Worm (Caenorhabditis elegans): Measurements from ENCODE around the gene fat-4.
A peak's percentile ranks its signal among the peaks of the same experiment; 100 is the strongest.

The fat-4 gene

DNA sequence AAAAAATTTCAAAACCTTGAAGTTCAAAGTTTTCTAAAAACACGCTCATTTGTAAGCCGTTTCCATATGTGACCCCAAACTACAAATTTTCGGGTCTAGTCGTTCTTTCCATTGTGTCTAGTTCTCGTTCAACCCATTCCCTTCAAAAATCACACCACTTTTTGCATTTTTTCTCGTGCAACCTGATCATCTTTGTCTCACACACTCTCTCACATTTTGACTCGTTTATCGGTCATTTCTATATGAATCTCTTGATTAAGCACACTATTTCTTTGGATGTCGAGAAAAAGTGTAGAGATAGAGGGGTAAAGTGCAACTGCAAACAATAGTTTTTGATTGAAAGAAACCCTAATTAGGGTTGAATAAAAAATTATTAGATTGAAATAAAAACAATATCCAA is 4.3 kb downstream of the fat-4 start (continued):
- peak; percentile 40 for TF ChIP-seq pqm-1 (tag; optimal IDR thresholded peaks at IDR 0.05)
- TF ChIP-seq dve-1 (tag; optimal IDR thresholded peaks at IDR 0.05; ENCODE audit: insufficient read depth) = peak; percentile 85
- no peak for TF ChIP-seq nhr-76 (tag; optimal IDR thresholded peaks at IDR 0.05)
- no peak for TF ChIP-seq Y5F2A.4 (GFP tag; optimal IDR thresholded peaks at IDR 0.05)
- no peak for TF ChIP-seq lim-7 (GFP tag; IDR thresholded peaks at IDR 0.05)
- no peak for TF ChIP-seq ZK337.2 (GFP tag; IDR thresholded peaks at IDR 0.05)
- no peak for TF ChIP-seq unc-130 (GFP tag; optimal IDR thresholded peaks at IDR 0.05)
- TF ChIP-seq tra-1 (GFP tag; IDR thresholded peaks at IDR 0.05) = no peak
- no peak for TF ChIP-seq F26F4.8 (GFP tag; conservative IDR thresholded peaks at IDR 0.05)
- no peak for TF ChIP-seq zag-1 (tag; optimal IDR thresholded peaks at IDR 0.05)
- TF ChIP-seq daf-16 (GFP tag; optimal IDR thresholded peaks at IDR 0.05) = no peak
- TF ChIP-seq daf-16 (tag; optimal IDR thresholded peaks at IDR 0.05) = peak; percentile 70

DNA sequence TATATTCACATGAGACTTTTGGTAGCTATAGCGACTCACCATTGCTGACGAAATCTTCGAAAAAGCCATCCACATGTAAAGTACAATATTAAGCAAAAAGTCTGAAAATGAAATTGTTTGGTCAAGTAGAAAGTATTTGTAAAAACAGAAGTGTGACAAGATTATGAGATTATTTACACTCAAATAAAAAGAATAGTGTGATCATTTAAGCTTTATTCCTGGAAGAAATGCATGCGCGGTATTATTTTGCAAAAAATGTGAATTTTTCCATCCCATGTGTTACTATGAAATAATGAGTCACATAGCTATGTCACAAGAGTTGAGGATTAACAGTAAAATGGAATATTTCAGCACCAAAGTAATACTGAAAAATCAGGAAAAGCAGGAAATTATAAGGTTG is 11.4 kb downstream of the fat-4 start, which contains the start of gene dct-15:
Gene dct-15 (minus strand): TSS at position 101 of the 400 bp plus-strand sequence.
- TF ChIP-seq lir-3 (tag; optimal IDR thresholded peaks at IDR 0.05) (no peak), skn-1 (tag; optimal IDR thresholded peaks at IDR 0.05) (no peak), vab-7 (GFP tag; IDR thresholded peaks at IDR 0.05) (no peak), nhr-28 (tag; optimal IDR thresholded peaks at IDR 0.05) (no peak), mxl-3 (GFP tag; optimal IDR thresholded peaks at IDR 0.05) (no peak), daf-12 (tag; optimal IDR thresholded peaks at IDR 0.05) (no peak), saeg-2 (GFP tag; IDR thresholded peaks at IDR 0.05) (no peak), dmd-9 (GFP tag; IDR thresholded peaks at IDR 0.05) (no peak)

DNA sequence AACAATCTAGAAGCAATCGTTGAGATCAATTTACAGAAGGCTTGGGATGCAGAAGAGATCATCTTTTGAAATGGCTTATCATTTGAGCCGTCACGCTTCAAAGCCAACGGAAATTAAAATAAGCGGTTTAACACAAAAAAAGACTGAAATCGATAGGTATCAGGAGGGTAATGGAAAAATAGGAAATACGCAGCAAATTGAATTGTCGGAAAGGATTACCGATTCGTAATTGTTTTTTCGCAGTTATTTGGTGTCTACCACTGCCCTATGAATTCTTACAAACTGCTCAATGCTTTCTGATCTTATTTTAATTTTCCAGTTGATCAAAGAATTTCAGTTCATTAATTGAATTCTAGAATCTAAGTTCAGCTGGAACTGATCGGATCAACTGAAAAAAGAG is 12.3 kb downstream of the fat-4 start:
- TF ChIP-seq aha-1 (tag) (peak; percentile 63), unc-130 (GFP tag; optimal IDR thresholded peaks at IDR 0.05) (no peak)

DNA sequence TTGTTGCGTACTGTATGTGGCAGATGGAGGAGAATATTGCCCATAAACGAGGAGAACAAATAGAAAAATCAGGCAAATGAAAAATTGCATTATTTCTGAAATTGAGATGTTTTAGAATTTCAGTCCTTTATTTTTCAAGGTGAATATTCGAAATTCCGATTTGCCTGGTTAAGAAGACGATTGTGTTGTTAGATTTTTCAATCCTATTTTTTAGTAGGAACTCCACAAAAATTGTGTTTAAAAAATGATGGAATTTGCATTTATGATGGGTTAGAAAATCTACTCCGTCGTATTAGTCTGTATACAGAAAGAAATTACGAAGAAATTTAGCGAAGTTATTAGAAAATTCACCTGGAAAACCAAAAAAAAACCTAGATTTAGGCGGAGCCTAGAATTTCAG is 16.2 kb downstream of the fat-4 start, which contains the start of gene egl-20:
Gene egl-20 (minus strand): TSS at position 101 of the 400 bp plus-strand sequence.
- TF ChIP-seq rbr-2 (tag; optimal IDR thresholded peaks at IDR 0.05) (no peak), spr-3 (GFP tag; optimal IDR thresholded peaks at IDR 0.05) (no peak)

DNA sequence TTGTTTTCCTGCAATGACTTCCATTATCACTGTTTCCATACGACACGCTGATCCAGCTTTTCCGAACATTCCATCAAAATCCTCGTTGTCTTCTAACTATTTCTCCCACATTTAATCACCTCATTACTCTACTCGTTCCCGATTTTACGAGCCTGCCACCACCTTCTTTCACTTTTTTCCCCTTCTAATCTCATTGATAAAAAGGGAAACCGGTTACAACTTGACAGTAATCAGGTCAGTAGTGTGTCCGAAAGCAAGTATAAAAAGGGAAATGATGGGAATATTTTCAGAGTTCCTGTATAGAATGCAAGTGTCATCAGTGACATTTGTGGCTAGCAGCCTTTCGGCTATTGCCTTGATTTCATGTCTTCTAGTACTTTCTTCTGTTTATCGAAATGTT is 22.4 kb downstream of the fat-4 start, which contains the start of gene col-123:
Gene col-123 (plus strand): TSS at position 301 of the 400 bp plus-strand sequence.
- TF ChIP-seq daf-8 (GFP tag; IDR thresholded peaks at IDR 0.05) (no peak), D1046.2 (GFP tag; IDR thresholded peaks at IDR 0.05) (no peak), aly-2 (tag; optimal IDR thresholded peaks at IDR 0.05) (no peak)

DNA sequence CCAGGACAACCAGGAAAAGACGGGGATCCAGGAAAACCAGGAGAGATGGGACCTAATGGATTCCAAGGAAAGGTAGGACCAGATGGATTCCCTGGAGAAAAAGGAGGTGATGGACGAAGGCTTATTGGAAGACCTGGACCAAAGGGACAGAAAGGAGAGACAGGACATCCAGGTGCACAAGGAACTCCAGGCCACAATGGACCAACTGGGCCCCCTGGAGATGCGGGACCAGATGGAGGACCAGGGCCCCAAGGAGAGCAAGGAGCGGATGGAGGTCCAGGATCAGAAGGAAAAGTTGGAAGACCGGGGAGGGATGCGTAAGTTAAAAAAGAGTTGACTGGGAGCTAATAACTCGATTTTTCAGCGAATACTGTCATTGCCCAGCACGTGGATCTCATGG is 23.4 kb downstream of the fat-4 start:
- no peak for TF ChIP-seq hif-1 (tag; optimal IDR thresholded peaks at IDR 0.05)
- no peak for TF ChIP-seq ctbp-1 (GFP tag; IDR thresholded peaks at IDR 0.05)
- peak; percentile 71 for TF ChIP-seq set-16 (GFP tag; IDR thresholded peaks at IDR 0.05)
- TF ChIP-seq mes-2 (tag; optimal IDR thresholded peaks at IDR 0.05; ENCODE audit: poor library complexity, severe bottlenecking) = no peak
- TF ChIP-seq mxl-2 (GFP tag; conservative IDR thresholded peaks at IDR 0.05) = no peak

DNA sequence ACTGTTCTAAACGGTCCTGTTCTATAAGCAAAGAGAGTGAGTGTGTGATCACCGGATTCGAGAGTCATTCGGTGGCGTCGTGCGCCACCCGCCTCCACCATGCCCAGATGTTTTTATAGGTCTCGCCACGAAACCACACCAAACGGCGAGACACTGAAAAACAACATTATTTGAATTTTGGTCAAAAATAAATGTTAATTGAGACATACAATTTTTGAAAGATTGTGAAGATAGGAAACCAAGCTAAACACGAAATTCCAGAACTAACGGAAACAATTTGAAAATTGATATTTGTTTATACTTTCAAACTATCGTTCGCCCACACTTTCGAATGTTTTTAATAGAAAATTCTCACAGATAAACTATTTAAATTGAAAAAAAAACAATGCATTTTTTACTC is 25.3 kb downstream of the fat-4 start, which contains the start of gene catp-6:
Gene catp-6 (minus strand): TSS at position 101 of the 400 bp plus-strand sequence.
- TF ChIP-seq daf-19 (GFP tag; conservative IDR thresholded peaks at IDR 0.05) (no peak), unc-62 (GFP tag; optimal IDR thresholded peaks at IDR 0.05 in 1 of 2) (no peak), unc-62 (tag; optimal IDR thresholded peaks at IDR 0.05) (no peak), daf-12 (tag; optimal IDR thresholded peaks at IDR 0.05) (no peak), Y5F2A.4 (GFP tag; optimal IDR thresholded peaks at IDR 0.05) (no peak), nhr-42 (GFP tag; IDR thresholded peaks at IDR 0.05) (no peak), egl-27 (tag; optimal IDR thresholded peaks at IDR 0.05) (no peak), Y105C5A.15 (GFP tag; IDR thresholded peaks at IDR 0.05) (no peak)
